Worm (Caenorhabditis elegans) whole organism, L4/young adult: ENCODE measurements around the gene vit-3.

Source experiments
- W03F9.2 ChIP-seq: fragments of 150-350 bp; optimal IDR thresholded peaks from 2 replicates; lab custom pipeline; 2014; ENCODE audit warnings: missing biosample characterization, missing genetic modification characterization
- dao-5 ChIP-seq: sonication (generic microtip); optimal IDR thresholded peaks from 2 replicates; lab custom pipeline; 2016; ENCODE audit warnings: missing genotype, missing genetic modification characterization, moderate library complexity, missing compliant biosample characterization
- him-1 ChIP-seq: sonication (generic microtip); optimal IDR thresholded peaks from 2 replicates; lab custom pipeline; 2016; ENCODE audit warnings: missing genotype, missing genetic modification reagents, missing genetic modification characterization, missing compliant biosample characterization

ce11 chrX:3554117-3554516, 18.2 kb downstream of the vit-3 start:
- TF ChIP-seq W03F9.2 (tag; lab: Kevin White, UChicago) (no peak), him-1 (no peak), dao-5 (tag; lab: Kevin White, UChicago) (no peak)
